Worm (Caenorhabditis elegans): ENCODE results near the gene cbn-1.

DNA sequence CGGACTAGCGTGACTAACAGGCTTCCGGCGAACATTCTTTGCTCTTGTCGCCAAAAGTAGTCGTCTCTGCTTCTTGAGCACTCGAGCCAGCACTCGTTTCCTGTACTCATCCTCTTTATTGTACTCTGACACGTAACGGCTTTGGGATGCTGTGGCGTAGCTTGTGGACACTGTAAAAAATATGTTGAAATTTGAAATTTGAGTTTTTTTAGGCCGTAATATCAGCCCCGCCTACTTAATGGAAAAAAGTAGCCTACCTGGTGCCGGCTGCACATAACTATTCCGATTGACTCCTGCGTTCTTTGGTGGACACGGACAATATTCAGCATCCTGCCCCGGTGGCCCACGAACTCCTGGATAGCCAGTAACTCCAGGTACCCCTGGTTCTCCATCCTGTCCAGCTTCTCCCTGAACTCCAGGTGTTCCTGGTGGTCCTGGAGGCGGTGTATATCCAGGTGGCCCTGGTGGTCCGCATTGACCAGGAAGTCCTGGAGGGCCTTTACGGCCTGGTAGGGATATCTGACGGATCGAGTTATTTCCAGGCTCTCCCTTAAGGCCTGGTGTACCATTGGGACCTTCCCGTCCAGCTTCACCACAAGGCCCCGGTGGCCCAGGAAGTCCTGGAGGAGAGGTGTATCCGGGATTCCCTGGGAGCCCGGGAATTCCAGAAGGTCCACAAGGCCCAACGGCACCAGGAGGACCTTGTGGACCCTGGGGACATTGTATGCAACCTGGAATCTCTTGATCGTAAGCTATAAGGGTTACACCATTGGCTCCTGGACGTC is 28.2 kb downstream of the cbn-1 start:
- TF ChIP-seq R02D3.7 (tag; optimal IDR thresholded peaks at IDR 0.05) (no peak), lin-13 (GFP tag; optimal IDR thresholded peaks at IDR 0.05) (no peak), hif-1 (tag; optimal IDR thresholded peaks at IDR 0.05) (no peak), mxl-3 (GFP tag; optimal IDR thresholded peaks at IDR 0.05) (no peak), lin-39 (tag; optimal IDR thresholded peaks at IDR 0.05) (no peak), daf-8 (GFP tag; IDR thresholded peaks at IDR 0.05) (no peak), jun-1 (tag; optimal IDR thresholded peaks at IDR 0.05) (no peak), nhr-77 (tag; optimal IDR thresholded peaks at IDR 0.05) (no peak), lin-29 (GFP tag; IDR thresholded peaks at IDR 0.05) (no peak), egl-27 (tag; optimal IDR thresholded peaks at IDR 0.05) (no peak), unc-39 (tag; optimal IDR thresholded peaks at IDR 0.05) (no peak), nhr-25 (tag; optimal IDR thresholded peaks at IDR 0.05; ENCODE audit: borderline replicate concordance, insufficient read depth) (no peak), nhr-11 (tag; optimal IDR thresholded peaks at IDR 0.05) (no peak)

Data from whole organism, L4 larva.